Worm (Caenorhabditis elegans) whole organism, L4/young adult: Measurements from ENCODE around the gene clec-88.

Source experiments
- dao-5 ChIP-seq: sonication (generic microtip); optimal IDR thresholded peaks from 2 replicates; lab custom pipeline; 2016; ENCODE audit warnings: missing genotype, missing genetic modification characterization, moderate library complexity, missing compliant biosample characterization
- him-1 ChIP-seq: sonication (generic microtip); optimal IDR thresholded peaks from 2 replicates; lab custom pipeline; 2016; ENCODE audit warnings: missing genotype, missing genetic modification reagents, missing genetic modification characterization, missing compliant biosample characterization

DNA sequence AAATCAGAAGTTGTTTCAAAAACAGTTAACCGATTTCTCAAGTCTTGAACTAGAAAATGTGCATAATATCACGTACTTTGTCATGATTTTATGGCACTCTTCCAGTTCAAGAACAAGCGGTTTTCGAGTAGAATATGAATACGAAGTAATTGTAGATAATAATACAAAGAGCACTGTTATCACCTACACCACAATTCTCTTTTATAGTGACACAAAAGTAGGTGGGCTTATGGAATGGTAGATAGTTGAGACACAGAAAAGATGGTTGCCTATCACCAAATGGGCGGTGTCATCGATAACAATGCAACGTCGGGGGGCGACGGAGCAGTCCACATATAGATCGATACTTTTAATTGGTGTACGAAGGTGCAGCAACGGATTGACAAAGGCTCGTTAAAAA is 36.9 kb upstream of the clec-88 start:
- TF ChIP-seq him-1 (tag; lab: Kevin White, UChicago) (no peak), dao-5 (tag; lab: Kevin White, UChicago) (no peak)
